Worm (Caenorhabditis elegans) whole organism, late embryonic: ENCODE results near the gene T07H3.7.

Source experiments
- C08G9.2 ChIP-seq: sonication (generic microtip); optimal IDR thresholded peaks from 2 replicates; lab custom pipeline; 2016; ENCODE audit warnings: mild to moderate bottlenecking, missing genetic modification characterization, moderate library complexity, missing compliant biosample characterization
- F13H6.1 ChIP-seq: sonication (generic microtip); optimal IDR thresholded peaks from 2 replicates; lab custom pipeline; 2016; ENCODE audit warnings: missing genetic modification characterization, missing compliant biosample characterization
- Y22D7AL.16 ChIP-seq: sonication (generic microtip); optimal IDR thresholded peaks from 2 replicates; lab custom pipeline; 2016; ENCODE audit warnings: missing genetic modification characterization, missing compliant biosample characterization
- ahr-1 ChIP-seq: sonication (generic microtip); optimal IDR thresholded peaks from 2 replicates; lab custom pipeline; 2016; ENCODE audit warnings: missing genetic modification characterization, missing compliant biosample characterization
- ceh-14 ChIP-seq: sonication (generic microtip); optimal IDR thresholded peaks from 2 replicates; lab custom pipeline; 2016; ENCODE audit warnings: missing genotype, missing genetic modification characterization, missing compliant biosample characterization
- ceh-2 ChIP-seq: sonication (generic microtip); optimal IDR thresholded peaks from 2 replicates; lab custom pipeline; 2016; ENCODE audit warnings: missing genotype, missing genetic modification characterization, missing compliant biosample characterization
- ceh-22 ChIP-seq: sonication (generic microtip); optimal IDR thresholded peaks from 2 replicates; lab custom pipeline; 2017; ENCODE audit warnings: missing biosample characterization, missing genetic modification characterization
- ceh-30 ChIP-seq: fragments of 150-350 bp; optimal IDR thresholded peaks from 2 replicates; lab custom pipeline; 2014; ENCODE audit warnings: missing biosample characterization, missing genetic modification characterization
- ceh-31 ChIP-seq: sonication (generic microtip); optimal IDR thresholded peaks from 2 replicates; lab custom pipeline; 2016; ENCODE audit warnings: missing genetic modification characterization, missing compliant biosample characterization
- ceh-34 ChIP-seq: sonication (generic microtip); optimal IDR thresholded peaks from 2 replicates; lab custom pipeline; 2016; ENCODE audit warnings: mild to moderate bottlenecking, missing genetic modification characterization, missing compliant biosample characterization
- ceh-45 ChIP-seq: fragments of 200-800 bp; sonication (Bioruptor generic); IDR thresholded peaks from 2 replicates; pipeline ENCODE4 v1.3.6; 2022; ENCODE audit warnings: missing genetic modification reagents, missing genetic modification characterization, missing compliant biosample characterization
- ceh-9 ChIP-seq: sonication (generic microtip); optimal IDR thresholded peaks from 2 replicates; lab custom pipeline; 2016; ENCODE audit warnings: mild to moderate bottlenecking, missing genetic modification characterization, inconsistent platforms, missing compliant biosample characterization
- che-1 ChIP-seq: sonication (generic microtip); optimal IDR thresholded peaks from 2 replicates; lab custom pipeline; 2016; ENCODE audit warnings: mild to moderate bottlenecking, missing genetic modification characterization, missing compliant biosample characterization
- dmd-4 ChIP-seq: sonication (generic microtip); optimal IDR thresholded peaks from 2 replicates; lab custom pipeline; 2016; ENCODE audit warnings: borderline replicate concordance, missing genetic modification characterization, missing compliant biosample characterization
- elt-2 ChIP-seq: sonication (generic microtip); optimal IDR thresholded peaks from 2 replicates; lab custom pipeline; 2016; ENCODE audit warnings: missing genetic modification reagents, missing genetic modification characterization, missing compliant biosample characterization
- eyg-1 ChIP-seq: sonication (generic microtip); optimal IDR thresholded peaks from 2 replicates; lab custom pipeline; 2016; ENCODE audit warnings: missing genotype, missing genetic modification characterization, missing compliant biosample characterization
- fax-1 ChIP-seq: sonication (generic microtip); optimal IDR thresholded peaks from 2 replicates; lab custom pipeline; 2016; ENCODE audit warnings: missing genotype, missing genetic modification characterization, missing compliant biosample characterization
- fkh-10 ChIP-seq: fragments of 150-350 bp; optimal IDR thresholded peaks from 2 replicates; lab custom pipeline; 2014; ENCODE audit warnings: missing biosample characterization, missing genetic modification reagents, missing genetic modification characterization
- fkh-6 ChIP-seq: sonication (generic microtip); optimal IDR thresholded peaks from 2 replicates; lab custom pipeline; 2016; ENCODE audit warnings: missing genetic modification characterization, missing compliant biosample characterization
- gmeb-2 ChIP-seq: sonication (generic microtip); optimal IDR thresholded peaks from 2 replicates; lab custom pipeline; 2016; ENCODE audit warnings: missing genetic modification characterization, inconsistent platforms, missing compliant biosample characterization
- hlh-15 ChIP-seq: sonication (generic microtip); optimal IDR thresholded peaks from 2 replicates; lab custom pipeline; 2016; ENCODE audit warnings: missing genetic modification characterization, missing compliant biosample characterization
- hlh-30 ChIP-seq: sonication (generic microtip); optimal IDR thresholded peaks from 2 replicates; lab custom pipeline; 2017; ENCODE audit warnings: antibody characterized with exemption, missing genetic modification characterization, missing compliant biosample characterization; ENCODE audit not compliant: insufficient read depth
- lim-6 ChIP-seq: sonication (generic microtip); optimal IDR thresholded peaks from 2 replicates; lab custom pipeline; 2016; ENCODE audit warnings: missing genetic modification characterization, missing compliant biosample characterization
- lin-11 ChIP-seq: fragments of 200-800 bp; sonication (Bioruptor generic); optimal IDR thresholded peaks from 2 replicates; lab custom pipeline; 2018; ENCODE audit warnings: mild to moderate bottlenecking, missing genetic modification characterization, missing compliant biosample characterization
- mec-3 ChIP-seq: sonication (generic microtip); optimal IDR thresholded peaks from 2 replicates; lab custom pipeline; 2016; ENCODE audit warnings: borderline replicate concordance, missing genetic modification characterization, missing compliant biosample characterization
- nfya-1 ChIP-seq: sonication (generic microtip); optimal IDR thresholded peaks from 2 replicates; lab custom pipeline; 2017; ENCODE audit warnings: missing genetic modification characterization, mild to moderate bottlenecking, missing compliant biosample characterization, antibody characterized with exemption, moderate library complexity
- nhr-11 ChIP-seq: fragments of 150-350 bp; optimal IDR thresholded peaks from 2 replicates; lab custom pipeline; 2014; ENCODE audit warnings: missing biosample characterization, missing genetic modification characterization
- nhr-232 ChIP-seq: sonication (generic microtip); optimal IDR thresholded peaks from 2 replicates; lab custom pipeline; 2016; ENCODE audit warnings: missing genetic modification characterization, missing compliant biosample characterization
- npax-4 ChIP-seq: sonication (generic microtip); optimal IDR thresholded peaks from 2 replicates; lab custom pipeline; 2016; ENCODE audit warnings: missing genetic modification characterization, missing compliant biosample characterization
- pat-9 ChIP-seq: fragments of 200-800 bp; sonication (Bioruptor generic); optimal IDR thresholded peaks from 2 replicates; lab custom pipeline; 2018; ENCODE audit warnings: mild to moderate bottlenecking, missing genetic modification characterization, moderate library complexity, missing compliant biosample characterization
- pha-4 ChIP-seq: fragments of 150-350 bp; optimal IDR thresholded peaks from 2 replicates; lab custom pipeline; 2018; ENCODE audit warnings: missing biosample characterization, missing genetic modification reagents, missing genetic modification characterization
- pqm-1 ChIP-seq: sonication (generic microtip); optimal IDR thresholded peaks from 2 replicates; lab custom pipeline; 2016; ENCODE audit warnings: missing genetic modification characterization, missing compliant biosample characterization
- pros-1 ChIP-seq: fragments of 150-350 bp; optimal IDR thresholded peaks from 2 replicates; lab custom pipeline; 2014; ENCODE audit warnings: missing biosample characterization, missing genetic modification reagents, missing genetic modification characterization
- rnt-1 ChIP-seq: sonication (generic microtip); optimal IDR thresholded peaks from 2 replicates; lab custom pipeline; 2016; ENCODE audit warnings: missing genetic modification characterization, missing compliant biosample characterization
- sox-2 ChIP-seq: fragments of 200-800 bp; sonication (Bioruptor generic); IDR thresholded peaks from 2 replicates; pipeline ENCODE4 v1.3.6; 2022; ENCODE audit warnings: missing genetic modification reagents, missing genetic modification characterization, missing compliant biosample characterization
- sox-4 ChIP-seq: sonication (generic microtip); optimal IDR thresholded peaks from 2 replicates; lab custom pipeline; 2017; ENCODE audit warnings: mild to moderate bottlenecking, missing genetic modification characterization, inconsistent platforms, missing compliant biosample characterization
- tbx-2 ChIP-seq: sonication (generic microtip); optimal IDR thresholded peaks from 2 replicates; lab custom pipeline; 2016; ENCODE audit warnings: missing genetic modification characterization, missing compliant biosample characterization
- tbx-7 ChIP-seq: sonication (generic microtip); optimal IDR thresholded peaks from 2 replicates; lab custom pipeline; 2016; ENCODE audit warnings: missing genotype, missing genetic modification characterization, missing compliant biosample characterization
- ttx-3 ChIP-seq: sonication (generic microtip); optimal IDR thresholded peaks from 2 replicates; lab custom pipeline; 2016; ENCODE audit warnings: missing genetic modification reagents, missing genetic modification characterization, missing compliant biosample characterization
- unc-42 ChIP-seq: sonication (generic microtip); optimal IDR thresholded peaks from 2 replicates; lab custom pipeline; 2016; ENCODE audit warnings: missing genotype, missing genetic modification characterization, missing compliant biosample characterization
- unc-86 ChIP-seq: sonication (generic microtip); optimal IDR thresholded peaks from 2 replicates; lab custom pipeline; 2016; ENCODE audit warnings: missing genetic modification characterization, missing compliant biosample characterization

Gene T07H3.7

ce11 chrII:1621795-1622194 lies 32.0 kb upstream of the T07H3.7 start:
- TF ChIP-seq elt-2 (tag; lab: Kevin White, UChicago): peak; percentile 46
- TF ChIP-seq gmeb-2 (tag; lab: Kevin White, UChicago): no peak

ce11 chrII:1621180-1621579 lies 31.4 kb upstream of the T07H3.7 start, which contains the start of gene fbxa-158:
Gene fbxa-158 (minus strand): TSS chrII:1621280.
- TF ChIP-seq fax-1 (tag; lab: Kevin White, UChicago) (no peak), sox-4 (tag; lab: Kevin White, UChicago) (no peak), ceh-31 (tag; lab: Kevin White, UChicago) (no peak), tbx-7 (tag; lab: Kevin White, UChicago) (no peak), ceh-14 (tag; lab: Kevin White, UChicago) (no peak), nfya-1 (tag; lab: Kevin White, UChicago) (no peak), rnt-1 (tag; lab: Kevin White, UChicago) (no peak), nhr-232 (tag; lab: Kevin White, UChicago) (no peak), ttx-3 (no peak), unc-42 (no peak), fkh-10 (GFP tag; lab: Kevin White, UChicago) (no peak), ceh-22 (tag; lab: Kevin White, UChicago) (no peak), ceh-30 (no peak), ceh-34 (no peak), lin-11 (tag; lab: Kevin White, UChicago) (no peak), pha-4 (no peak), hlh-30 (tag; lab: Kevin White, UChicago) (no peak)

ce11 chrII:1618948-1619347 lies 29.2 kb upstream of the T07H3.7 start, which contains the start of gene fbxa-166:
Gene fbxa-166 (minus strand): TSS chrII:1619048.
- TF ChIP-seq tbx-2 (tag; lab: Kevin White, UChicago) (no peak), ceh-9 (tag; lab: Kevin White, UChicago) (no peak), nhr-232 (tag; lab: Kevin White, UChicago) (no peak), eyg-1 (tag; lab: Kevin White, UChicago) (no peak), hlh-15 (tag; lab: Kevin White, UChicago) (no peak), pros-1 (tag; lab: Kevin White, UChicago) (no peak), npax-4 (no peak), nfya-1 (tag; lab: Kevin White, UChicago) (no peak), C08G9.2 (no peak), nhr-11 (no peak), lim-6 (tag; lab: Kevin White, UChicago) (no peak), pqm-1 (tag; lab: Kevin White, UChicago) (no peak), ttx-3 (no peak), ceh-2 (tag; lab: Kevin White, UChicago) (no peak), elt-2 (tag; lab: Kevin White, UChicago) (no peak), F13H6.1 (tag; lab: Kevin White, UChicago) (no peak)
- TF ChIP-seq, all 69 proteins: peak for 0

DNA sequence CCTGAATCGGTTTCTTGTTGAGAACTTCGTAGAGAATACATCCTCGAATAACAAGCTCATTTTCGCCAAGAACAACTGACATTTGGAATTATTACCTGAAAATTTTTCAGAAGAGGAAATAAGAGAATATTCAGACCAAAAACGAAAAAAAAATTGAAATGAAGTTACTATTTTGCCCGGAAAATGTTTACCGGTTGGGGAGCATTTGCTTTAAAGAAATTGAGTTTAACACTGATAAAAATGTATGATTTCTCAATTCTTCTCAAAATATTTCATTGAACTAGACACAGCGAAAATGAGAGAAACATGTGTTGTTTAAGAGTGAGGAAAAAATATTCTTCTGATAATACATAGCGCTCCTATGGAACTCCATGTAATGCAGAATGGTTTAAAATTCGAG lies 26.6 kb upstream of the T07H3.7 start, which contains the start of gene fbxa-165:
TSS of gene fbxa-165 (minus strand) at position 101 of the 400 bp plus-strand sequence.
- TF ChIP-seq ceh-45 (GFP tag; lab: Robert Waterston, UW) (no peak), ahr-1 (tag; lab: Kevin White, UChicago) (no peak), rnt-1 (tag; lab: Kevin White, UChicago) (no peak), lim-6 (tag; lab: Kevin White, UChicago) (no peak), lin-11 (tag; lab: Kevin White, UChicago) (no peak), che-1 (no peak), nfya-1 (tag; lab: Kevin White, UChicago) (no peak), pat-9 (tag; lab: Kevin White, UChicago) (no peak), Y22D7AL.16 (tag; lab: Kevin White, UChicago) (no peak), ceh-30 (no peak), mec-3 (no peak), unc-86 (no peak), ceh-9 (tag; lab: Kevin White, UChicago) (no peak), sox-2 (no peak), dmd-4 (no peak), ceh-22 (tag; lab: Kevin White, UChicago) (no peak), fkh-6 (no peak)
